Fruit fly (Drosophila melanogaster): ENCODE data around the gene Rel.

Rel gene

dm6 chr3R:9057398-9058058 is 9.8 kb upstream of the Rel start (continued):
- no peak for TF ChIP-seq danr (GFP tag; IDR thresholded peaks at IDR 0.05)
- peak; percentile 90 for TF ChIP-seq croc (GFP tag; conservative IDR thresholded peaks at IDR 0.05)
- no peak for TF ChIP-seq CG32772 (GFP tag; IDR thresholded peaks at IDR 0.05)
- TF ChIP-seq Atf-2 (GFP tag; optimal IDR thresholded peaks at IDR 0.05), result no peak
- TF ChIP-seq CG3838 (GFP tag; optimal IDR thresholded peaks at IDR 0.05), result peak; percentile 85
- TF ChIP-seq sr (GFP tag; IDR thresholded peaks at IDR 0.05), result no peak
- peak; percentile 99 for TF ChIP-seq CG17829 (tag; optimal IDR thresholded peaks at IDR 0.05)
- peak; percentile 97 for TF ChIP-seq CG15011 (GFP tag; optimal IDR thresholded peaks at IDR 0.05)
- no peak for TF ChIP-seq CkIIα-i1 (GFP tag; IDR thresholded peaks at IDR 0.05)
- peak; percentile 35 for TF ChIP-seq MESR4 (GFP tag; optimal IDR thresholded peaks at IDR 0.05)
- peak; percentile 99 for TF ChIP-seq Vsx1 (GFP tag; optimal IDR thresholded peaks at IDR 0.05)
- TF ChIP-seq en (GFP tag; optimal IDR thresholded peaks at IDR 0.05), result no peak
- peak; percentile 58 for TF ChIP-seq ERR (GFP tag; optimal IDR thresholded peaks at IDR 0.05)
- peak; percentile 88 for TF ChIP-seq CG12071 (GFP tag; optimal IDR thresholded peaks at IDR 0.05)
- peak; percentile 87 for TF ChIP-seq CG8359 (GFP tag; optimal IDR thresholded peaks at IDR 0.05; ENCODE audit: borderline replicate concordance)
- TF ChIP-seq YL-1 (GFP tag; optimal IDR thresholded peaks at IDR 0.05), result peak; percentile 95
- peak; percentile 99 for TF ChIP-seq CG10147 (GFP tag; optimal IDR thresholded peaks at IDR 0.05)
- peak; percentile 97 for TF ChIP-seq Oli (tag; optimal IDR thresholded peaks at IDR 0.05)
- TF ChIP-seq CG6791 (GFP tag; IDR thresholded peaks at IDR 0.05; ENCODE audit: partially characterized antibody), result no peak
- peak; percentile 21 for TF ChIP-seq NC2β (GFP tag; optimal IDR thresholded peaks at IDR 0.05)
- TF ChIP-seq CG31365 (tag; optimal IDR thresholded peaks at IDR 0.05), result peak; percentile 64
- TF ChIP-seq exex (tag; optimal IDR thresholded peaks at IDR 0.05), result peak; percentile 99
- peak; percentile 70 for TF ChIP-seq Gug (GFP tag; IDR thresholded peaks at IDR 0.05)
- TF ChIP-seq ash1 (GFP tag; optimal IDR thresholded peaks at IDR 0.05), result peak; percentile 74
- peak; percentile 88 for TF ChIP-seq Max (GFP tag; optimal IDR thresholded peaks at IDR 0.05)
- no peak for TF ChIP-seq tgo (GFP tag; IDR thresholded peaks at IDR 0.05)
- TF ChIP-seq CG30403 (GFP tag; optimal IDR thresholded peaks at IDR 0.05), result peak; percentile 98

- TF ChIP-seq CG17829 (tag; optimal IDR thresholded peaks at IDR 0.05) (no peak), Ptx1 (GFP tag; IDR thresholded peaks at IDR 0.05) (no peak), luna (GFP tag; optimal IDR thresholded peaks at IDR 0.05) (peak; percentile 8), CG17186 (GFP tag; optimal IDR thresholded peaks at IDR 0.05) (no peak), btn (GFP tag; optimal IDR thresholded peaks at IDR 0.05) (no peak), phol (tag; optimal IDR thresholded peaks at IDR 0.05) (no peak), TFAM (GFP tag; optimal IDR thresholded peaks at IDR 0.05) (no peak), CG2875 (GFP tag; optimal IDR thresholded peaks at IDR 0.05) (no peak), Gsc (GFP tag; IDR thresholded peaks at IDR 0.05) (no peak), MTF-1 (GFP tag; optimal IDR thresholded peaks at IDR 0.05; ENCODE audit: borderline replicate concordance) (no peak), Hr39 (optimal IDR thresholded peaks at IDR 0.05) (no peak), CG12236 (GFP tag; optimal IDR thresholded peaks at IDR 0.05) (no peak), Trl (optimal IDR thresholded peaks at IDR 0.05) (peak in 1 of 2 experiments; percentile 98), Trl (GFP tag; optimal IDR thresholded peaks at IDR 0.05) (peak; percentile 7), Hr51 (GFP tag; optimal IDR thresholded peaks at IDR 0.05) (no peak), trh (GFP tag; optimal IDR thresholded peaks at IDR 0.05) (no peak), cwo (GFP tag; optimal IDR thresholded peaks at IDR 0.05) (no peak), sna (GFP tag; IDR thresholded peaks at IDR 0.05; ENCODE audit: partially characterized antibody) (no peak), CG1529 (GFP tag; optimal IDR thresholded peaks at IDR 0.05) (no peak), Mes4 (GFP tag; optimal IDR thresholded peaks at IDR 0.05) (no peak), Jarid2 (GFP tag; optimal IDR thresholded peaks at IDR 0.05) (peak; percentile 51), Med (GFP tag) (peak; percentile 82), CG8944 (GFP tag; optimal IDR thresholded peaks at IDR 0.05) (no peak), CG12942 (GFP tag; optimal IDR thresholded peaks at IDR 0.05) (no peak), yki (optimal IDR thresholded peaks at IDR 0.05) (peak; percentile 88), gro (GFP tag; optimal IDR thresholded peaks at IDR 0.05) (peak; percentile 24)
Measured at dm6 chr3R:9057032-9057397, 9.2 kb upstream of the Rel start.
